Worm (Caenorhabditis elegans) whole organism, L4/young adult: ENCODE results near the gene str-244.

Experiments used
- W03F9.2 ChIP-seq: fragments of 150-350 bp; optimal IDR thresholded peaks from 2 replicates; lab custom pipeline; 2014; ENCODE audit warnings: missing biosample characterization, missing genetic modification characterization
- dao-5 ChIP-seq: sonication (generic microtip); optimal IDR thresholded peaks from 2 replicates; lab custom pipeline; 2016; ENCODE audit warnings: missing genotype, missing genetic modification characterization, moderate library complexity, missing compliant biosample characterization
- him-1 ChIP-seq: sonication (generic microtip); optimal IDR thresholded peaks from 2 replicates; lab custom pipeline; 2016; ENCODE audit warnings: missing genotype, missing genetic modification reagents, missing genetic modification characterization, missing compliant biosample characterization

DNA sequence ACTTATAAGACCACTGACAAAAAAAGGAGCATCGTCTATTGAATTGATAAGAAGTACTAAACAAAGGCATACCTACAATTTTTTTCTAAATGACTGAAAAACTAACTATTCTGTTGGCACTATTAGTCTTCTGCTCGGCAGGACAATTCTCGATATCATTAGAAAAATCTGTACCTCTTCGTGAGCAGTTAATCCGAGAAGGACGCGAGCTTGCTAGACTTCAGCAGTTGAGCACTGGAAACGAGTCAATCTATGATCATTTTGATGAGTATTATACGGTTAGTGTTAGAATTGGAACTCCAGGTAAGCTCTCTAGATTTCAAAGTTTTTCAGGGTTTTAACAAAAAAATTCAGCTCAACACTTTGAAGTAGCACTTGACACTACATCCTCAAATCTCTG lies 30.7 kb downstream of the str-244 start, which contains the start of gene asp-7:
- TF ChIP-seq him-1 (tag; lab: Kevin White, UChicago) (no peak), W03F9.2 (tag; lab: Kevin White, UChicago) (no peak), dao-5 (tag; lab: Kevin White, UChicago) (no peak)
